Worm (Caenorhabditis elegans): Measurements from ENCODE around the gene T14G12.11.
A peak's percentile ranks its signal among the peaks of the same experiment; 100 is the strongest.

The T14G12.11 gene

DNA sequence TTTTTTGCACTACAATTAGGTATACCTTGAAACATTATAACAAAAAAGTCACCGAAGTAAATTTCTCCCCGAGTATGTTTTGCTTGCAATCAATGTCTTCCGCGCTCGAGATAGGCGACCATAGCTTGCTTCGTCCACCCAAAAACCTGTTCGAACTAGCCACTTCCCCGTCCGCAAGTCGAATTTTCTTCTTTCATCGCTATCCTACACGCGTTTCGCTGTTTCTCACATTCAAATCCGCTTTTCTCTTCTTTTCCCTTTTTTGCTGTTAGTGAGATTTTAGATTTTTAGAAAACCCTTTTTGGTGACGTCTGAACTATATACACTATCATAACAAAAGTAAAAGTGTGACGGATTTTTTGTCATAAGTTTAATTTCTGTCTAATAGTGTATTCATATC, 10.9 kb upstream of the T14G12.11 start:
- TF ChIP-seq hlh-15 (tag; optimal IDR thresholded peaks at IDR 0.05): no peak
- TF ChIP-seq unc-86 (tag; optimal IDR thresholded peaks at IDR 0.05): no peak
- no peak for TF ChIP-seq hlh-30 (tag; optimal IDR thresholded peaks at IDR 0.05; ENCODE audit: insufficient read depth)
- TF ChIP-seq Y22D7AL.16 (tag; optimal IDR thresholded peaks at IDR 0.05): no peak
- TF ChIP-seq zip-5 (tag; optimal IDR thresholded peaks at IDR 0.05): no peak
- TF ChIP-seq ceh-19 (GFP tag; optimal IDR thresholded peaks at IDR 0.05): no peak

DNA sequence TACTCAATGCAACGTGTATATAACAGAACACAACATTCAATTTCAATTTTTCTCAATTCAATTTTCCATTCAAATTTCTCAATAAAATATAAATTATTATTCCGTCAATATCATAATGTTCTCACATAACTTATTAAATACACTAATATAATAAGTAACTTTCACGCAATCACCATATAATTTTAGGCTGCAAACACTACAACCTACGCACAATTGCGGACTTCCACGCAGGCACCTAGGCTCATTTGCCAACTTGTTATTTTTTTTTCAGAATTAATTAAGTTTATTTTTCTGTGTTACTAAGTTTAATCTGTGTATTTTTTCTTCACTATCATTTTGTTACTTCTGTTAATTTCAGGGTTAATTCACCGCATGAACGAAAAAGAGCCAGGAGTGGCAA, 10.1 kb upstream of the T14G12.11 start, which contains the start of gene F47B7.2:
Gene F47B7.2 (plus strand): TSS at position 358 of the 400 bp plus-strand sequence.
- no peak for TF ChIP-seq elt-4 (tag; optimal IDR thresholded peaks at IDR 0.05)
- no peak for TF ChIP-seq sox-4 (tag; optimal IDR thresholded peaks at IDR 0.05)
- TF ChIP-seq pha-4 (tag; optimal IDR thresholded peaks at IDR 0.05): no peak
- no peak for TF ChIP-seq ahr-1 (tag; optimal IDR thresholded peaks at IDR 0.05)
- no peak for TF ChIP-seq unc-55 (GFP tag; optimal IDR thresholded peaks at IDR 0.05)
- TF ChIP-seq ceh-45 (GFP tag; IDR thresholded peaks at IDR 0.05): no peak
- no peak for TF ChIP-seq ceh-9 (tag; optimal IDR thresholded peaks at IDR 0.05)
- no peak for TF ChIP-seq madf-2 (tag; optimal IDR thresholded peaks at IDR 0.05)
- TF ChIP-seq C38D4.7 (GFP tag; optimal IDR thresholded peaks at IDR 0.05): no peak
- no peak for TF ChIP-seq fax-1 (tag; optimal IDR thresholded peaks at IDR 0.05)
- no peak for TF ChIP-seq F13H6.1 (tag; optimal IDR thresholded peaks at IDR 0.05)
- TF ChIP-seq lim-6 (tag; optimal IDR thresholded peaks at IDR 0.05): no peak
- TF ChIP-seq nhr-11 (tag; optimal IDR thresholded peaks at IDR 0.05): no peak
- no peak for TF ChIP-seq ttx-3 (tag; optimal IDR thresholded peaks at IDR 0.05)
- no peak for TF ChIP-seq che-1 (tag; optimal IDR thresholded peaks at IDR 0.05)
- TF ChIP-seq ceh-22 (tag; optimal IDR thresholded peaks at IDR 0.05): no peak
- TF ChIP-seq pros-1 (tag; optimal IDR thresholded peaks at IDR 0.05): no peak
- TF ChIP-seq K02D7.2 (tag; optimal IDR thresholded peaks at IDR 0.05): no peak
- TF ChIP-seq mec-3 (tag; optimal IDR thresholded peaks at IDR 0.05; ENCODE audit: borderline replicate concordance): no peak
- TF ChIP-seq nfya-1 (tag; optimal IDR thresholded peaks at IDR 0.05): peak; percentile 2
- peak; percentile 3 for TF ChIP-seq ceh-14 (tag; optimal IDR thresholded peaks at IDR 0.05)
- TF ChIP-seq odd-2 (tag; optimal IDR thresholded peaks at IDR 0.05): peak; percentile 14
- peak; percentile 74 for TF ChIP-seq unc-42 (tag; optimal IDR thresholded peaks at IDR 0.05)
- peak; percentile 18 for TF ChIP-seq elt-2 (tag; optimal IDR thresholded peaks at IDR 0.05)
- TF ChIP-seq sox-2 (GFP tag; IDR thresholded peaks at IDR 0.05): no peak
- no peak for TF ChIP-seq ceh-18 (tag; optimal IDR thresholded peaks at IDR 0.05)
- no peak for TF ChIP-seq T23F11.4 (GFP tag; optimal IDR thresholded peaks at IDR 0.05)
- no peak for TF ChIP-seq ceh-30 (tag; optimal IDR thresholded peaks at IDR 0.05)
- no peak for TF ChIP-seq ceh-24 (tag; optimal IDR thresholded peaks at IDR 0.05)
- no peak for TF ChIP-seq ztf-16 (tag; optimal IDR thresholded peaks at IDR 0.05)

DNA sequence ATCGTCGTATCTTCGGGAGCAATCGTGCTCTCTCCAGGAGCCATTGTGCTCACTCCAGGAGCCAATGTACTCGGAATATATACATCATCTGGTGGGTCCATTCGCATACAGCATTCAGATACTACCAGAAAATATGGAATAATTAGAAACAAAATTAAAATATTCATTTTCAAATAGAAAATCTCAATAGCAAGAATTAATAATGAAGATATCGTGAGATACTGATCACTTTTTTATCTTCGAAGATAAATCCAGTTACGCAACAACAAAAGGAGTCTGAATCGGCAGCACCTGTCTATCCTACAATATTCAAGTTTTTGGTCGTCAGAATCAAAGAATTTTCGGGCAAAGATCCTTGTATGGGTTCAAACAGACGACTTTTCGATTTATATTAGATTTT, 6.4 kb upstream of the T14G12.11 start, which contains the start of gene F47B7.5:
Gene F47B7.5 (minus strand): TSS at position 101 of the 400 bp plus-strand sequence.
- TF ChIP-seq ceh-31 (tag; optimal IDR thresholded peaks at IDR 0.05): no peak
- no peak for TF ChIP-seq odd-2 (tag; optimal IDR thresholded peaks at IDR 0.05)
- TF ChIP-seq eyg-1 (tag; optimal IDR thresholded peaks at IDR 0.05): no peak
- TF ChIP-seq fkh-6 (tag; optimal IDR thresholded peaks at IDR 0.05): no peak
- TF ChIP-seq nhr-232 (tag; optimal IDR thresholded peaks at IDR 0.05): no peak
- TF ChIP-seq C38D4.7 (GFP tag; optimal IDR thresholded peaks at IDR 0.05): no peak
- no peak for TF ChIP-seq syd-9 (tag; optimal IDR thresholded peaks at IDR 0.05)
- no peak for TF ChIP-seq unc-86 (tag; optimal IDR thresholded peaks at IDR 0.05)
- no peak for TF ChIP-seq dmd-4 (tag; optimal IDR thresholded peaks at IDR 0.05; ENCODE audit: borderline replicate concordance)
- TF ChIP-seq lim-6 (tag; optimal IDR thresholded peaks at IDR 0.05): no peak
- TF ChIP-seq unc-42 (tag; optimal IDR thresholded peaks at IDR 0.05): no peak
- no peak for TF ChIP-seq K02D7.2 (tag; optimal IDR thresholded peaks at IDR 0.05)
- no peak for TF ChIP-seq ceh-6 (GFP tag; optimal IDR thresholded peaks at IDR 0.05)
- TF ChIP-seq ets-4 (tag; optimal IDR thresholded peaks at IDR 0.05): no peak
- TF ChIP-seq che-1 (tag; optimal IDR thresholded peaks at IDR 0.05): no peak

All from whole organism, late embryonic.